Worm (Caenorhabditis elegans) whole organism, mixed stage, embryonic: ENCODE measurements around the gene adah-1.

Experiments
- ceh-83 ChIP-seq: fragments of 200-800 bp; sonication (Bioruptor generic); optimal IDR thresholded peaks from 2 replicates; lab custom pipeline; 2018; ENCODE audit warnings: mild to moderate bottlenecking, missing genetic modification characterization, missing compliant biosample characterization
- lsy-2 ChIP-seq: fragments of 150-350 bp; optimal IDR thresholded peaks from 2 replicates; lab custom pipeline; 2014; ENCODE audit warnings: missing biosample characterization, missing genetic modification characterization

- TF ChIP-seq ceh-83 (no peak), lsy-2 (tag; lab: Kevin White, UChicago) (peak; percentile 14)
Measured at ce11 chrIV:7023004-7023403, 1.0 kb upstream of the adah-1 start.
